Fruit fly (Drosophila melanogaster) whole organism, prepupa: ENCODE results near the gene CG3597.

Experiments used
- CG10631 ChIP-seq: fragments of 200-800 bp; sonication (Bioruptor generic); optimal IDR thresholded peaks from 2 replicates; lab custom pipeline; 2016; ENCODE audit warnings: missing biosample characterization, missing genetic modification characterization
- CG10669 ChIP-seq: fragments of 200-800 bp; sonication (Bioruptor generic); optimal IDR thresholded peaks from 3 replicates; lab custom pipeline; 2018; ENCODE audit warnings: missing biosample characterization, mild to moderate bottlenecking, missing genetic modification characterization, moderate library complexity
- CG11294 ChIP-seq: fragments of 200-800 bp; sonication (Bioruptor generic); IDR thresholded peaks from 2 replicates; pipeline ENCODE4 v1.3.6; 2022; ENCODE audit warnings: missing biosample characterization, missing genetic modification characterization
- CG11762 ChIP-seq: fragments of 200-800 bp; sonication (Bioruptor generic); optimal IDR thresholded peaks from 3 replicates; lab custom pipeline; 2016; ENCODE audit warnings: missing biosample characterization, missing genetic modification characterization; ENCODE audit not compliant: insufficient read depth
- CG11902 ChIP-seq: fragments of 200-800 bp; sonication (Bioruptor generic); optimal IDR thresholded peaks from 3 replicates; lab custom pipeline; 2016; ENCODE audit warnings: missing biosample characterization, missing genetic modification characterization
- CG15336 ChIP-seq: fragments of 200-800 bp; sonication (Bioruptor generic); IDR thresholded peaks from 2 replicates; pipeline ENCODE4 v1.3.6; 2022; ENCODE audit warnings: missing biosample characterization, missing genetic modification characterization
- CG1621 ChIP-seq: fragments of 200-800 bp; sonication (Bioruptor generic); optimal IDR thresholded peaks from 3 replicates; lab custom pipeline; 2018; ENCODE audit warnings: missing biosample characterization, mild to moderate bottlenecking, missing genetic modification characterization
- CG3032 ChIP-seq: fragments of 200-800 bp; optimal IDR thresholded peaks from 2 replicates; lab custom pipeline; 2019; ENCODE audit warnings: missing biosample characterization, mild to moderate bottlenecking, missing genetic modification characterization, moderate library complexity
- CG31627 ChIP-seq: fragments of 200-800 bp; sonication (Bioruptor generic); optimal IDR thresholded peaks from 3 replicates; lab custom pipeline; 2016; ENCODE audit warnings: missing biosample characterization, missing genetic modification characterization
- CG32006 ChIP-seq: fragments of 200-800 bp; sonication (Bioruptor generic); optimal IDR thresholded peaks from 3 replicates; lab custom pipeline; 2017; ENCODE audit warnings: missing biosample characterization, mild to moderate bottlenecking, missing genetic modification characterization
- CG3919 ChIP-seq: fragments of 200-800 bp; sonication (Bioruptor generic); optimal IDR thresholded peaks from 3 replicates; lab custom pipeline; 2016; ENCODE audit warnings: missing biosample characterization, missing genetic modification characterization
- CG6163 ChIP-seq: fragments of 200-800 bp; sonication (Bioruptor generic); IDR thresholded peaks from 3 replicates; pipeline ENCODE4 v1.3.6; 2022; ENCODE audit warnings: missing biosample characterization, missing genetic modification characterization
- CG6792 ChIP-seq: fragments of 200-800 bp; sonication (Bioruptor generic); optimal IDR thresholded peaks from 3 replicates; lab custom pipeline; 2016; ENCODE audit warnings: missing biosample characterization, missing genetic modification characterization
- CG6808 ChIP-seq: fragments of 200-800 bp; sonication (Bioruptor generic); optimal IDR thresholded peaks from 3 replicates; lab custom pipeline; 2017; ENCODE audit warnings: missing biosample characterization, missing genetic modification characterization, mild to moderate bottlenecking, moderate library complexity, missing genetic modification reagents
- CG7368 ChIP-seq: fragments of 200-800 bp; sonication (Bioruptor generic); optimal IDR thresholded peaks from 3 replicates; lab custom pipeline; 2016; ENCODE audit warnings: missing biosample characterization, missing genetic modification characterization
- CG8119 ChIP-seq: fragments of 200-800 bp; sonication (Bioruptor generic); IDR thresholded peaks from 3 replicates; pipeline ENCODE4 v1.3.6; 2022; ENCODE audit warnings: missing biosample characterization, missing genetic modification characterization
- CG9139 ChIP-seq: fragments of 200-800 bp; sonication (Bioruptor generic); optimal IDR thresholded peaks from 3 replicates; lab custom pipeline; 2017; ENCODE audit warnings: missing biosample characterization, mild to moderate bottlenecking, missing genetic modification characterization
- Eip75B ChIP-seq: fragments of 200-800 bp; sonication (Bioruptor generic); optimal IDR thresholded peaks from 3 replicates; lab custom pipeline; 2016; ENCODE audit warnings: missing biosample characterization, missing genetic modification characterization
- Eip78C ChIP-seq: fragments of 200-800 bp; sonication (Bioruptor generic); peaks from one replicate; lab custom pipeline; 2016; ENCODE audit warnings: missing biosample characterization, missing genetic modification characterization
- Eip93F ChIP-seq: fragments of 200-800 bp; sonication (Bioruptor generic); optimal IDR thresholded peaks from 2 replicates; lab custom pipeline; 2016; ENCODE audit warnings: missing biosample characterization, mild to moderate bottlenecking, missing genetic modification characterization
- Gug ChIP-seq: fragments of 200-800 bp; sonication (Bioruptor generic); IDR thresholded peaks from 2 replicates; pipeline ENCODE4 v1.3.6; 2022; ENCODE audit warnings: missing biosample characterization, missing genetic modification characterization
- Hr38 ChIP-seq: sonication (Bioruptor generic); optimal IDR thresholded peaks from 2 replicates; lab custom pipeline; 2016; ENCODE audit warnings: missing biosample characterization, missing genetic modification characterization
- Hr39 ChIP-seq: fragments of 200-800 bp; sonication (Bioruptor generic); optimal IDR thresholded peaks from 2 replicates; lab custom pipeline; 2016; ENCODE audit warnings: missing biosample characterization, missing genetic modification characterization
- Hr4 ChIP-seq: fragments of 200-800 bp; sonication (Bioruptor generic); optimal IDR thresholded peaks from 3 replicates; lab custom pipeline; 2016; ENCODE audit warnings: missing biosample characterization, missing genetic modification characterization
- Smox ChIP-seq: fragments of 200-800 bp; sonication (Bioruptor generic); optimal IDR thresholded peaks from 3 replicates; lab custom pipeline; 2016; ENCODE audit warnings: missing biosample characterization, missing genetic modification characterization
- Sox102F ChIP-seq: fragments of 200-800 bp; sonication (Bioruptor generic); optimal IDR thresholded peaks from 2 replicates; lab custom pipeline; 2016; ENCODE audit warnings: missing biosample characterization, mild to moderate bottlenecking, missing genetic modification characterization
- Sox14 ChIP-seq: fragments of 200-800 bp; sonication (Bioruptor generic); optimal IDR thresholded peaks from 3 replicates; lab custom pipeline; 2016; ENCODE audit warnings: missing biosample characterization, missing genetic modification characterization
- Sox15 ChIP-seq: fragments of 200-800 bp; sonication (Bioruptor generic); optimal IDR thresholded peaks from 3 replicates; lab custom pipeline; 2016; ENCODE audit warnings: missing biosample characterization, missing genetic modification characterization
- achi ChIP-seq: fragments of 200-800 bp; sonication (Bioruptor generic); optimal IDR thresholded peaks from 3 replicates; lab custom pipeline; 2016; ENCODE audit warnings: missing biosample characterization, missing genetic modification characterization
- acj6 ChIP-seq: fragments of 200-800 bp; sonication (Bioruptor generic); optimal IDR thresholded peaks from 3 replicates; lab custom pipeline; 2016; ENCODE audit warnings: missing biosample characterization, missing genetic modification characterization
- cyc ChIP-seq: fragments of 200-800 bp; sonication (Bioruptor generic); optimal IDR thresholded peaks from 3 replicates; lab custom pipeline; 2016; ENCODE audit warnings: missing biosample characterization, missing genetic modification characterization
- fd59A ChIP-seq: fragments of 200-800 bp; sonication (Bioruptor generic); optimal IDR thresholded peaks from 2 replicates; lab custom pipeline; 2017; ENCODE audit warnings: missing biosample characterization, mild to moderate bottlenecking, missing genetic modification characterization, missing genetic modification reagents
- fd85E ChIP-seq: fragments of 200-800 bp; sonication (Bioruptor generic); optimal IDR thresholded peaks from 3 replicates; lab custom pipeline; 2016; ENCODE audit warnings: missing biosample characterization, missing genetic modification characterization
- fkh ChIP-seq: fragments of 200-800 bp; sonication (Bioruptor generic); optimal IDR thresholded peaks from 3 replicates; lab custom pipeline; 2017; ENCODE audit warnings: missing biosample characterization, mild to moderate bottlenecking, missing genetic modification characterization, moderate library complexity
- lz ChIP-seq: fragments of 200-800 bp; sonication (Bioruptor generic); optimal IDR thresholded peaks from 3 replicates; lab custom pipeline; 2016; ENCODE audit warnings: missing biosample characterization, missing genetic modification characterization
- net ChIP-seq: fragments of 200-800 bp; sonication (Bioruptor generic); optimal IDR thresholded peaks from 3 replicates; lab custom pipeline; 2016; ENCODE audit warnings: missing biosample characterization, missing genetic modification characterization
- salr ChIP-seq, 2 experiments: fragments of 200-800 bp; sonication (Bioruptor generic); optimal IDR thresholded peaks; 3 replicates each; lab custom pipeline; 2016 to 2018; ENCODE audit warnings: missing biosample characterization in 2 of 2, missing genetic modification characterization in 2 of 2, mild to moderate bottlenecking in 1 of 2
- ss ChIP-seq, 2 experiments: fragments of 200-800 bp; sonication (Bioruptor generic); optimal IDR thresholded peaks; 2 replicates in 1 of 2; 3 replicates in 1 of 2; lab custom pipeline; 2017 to 2018; ENCODE audit warnings: mild to moderate bottlenecking in 2 of 2, missing biosample characterization in 2 of 2, missing genetic modification characterization in 2 of 2, moderate library complexity in 1 of 2
- svp ChIP-seq: fragments of 200-800 bp; sonication (Bioruptor generic); peaks from one replicate; lab custom pipeline; 2016; ENCODE audit warnings: missing biosample characterization, missing genetic modification characterization

Gene CG3597

dm6 chr2L:2380805-2381204 is 9.5 kb upstream of the CG3597 start, which contains the start of gene Eogt (continued):
- TF ChIP-seq Sox14 (GFP tag; lab: Kevin White, UChicago) (peak; percentile 94), CG8119 (GFP tag; lab: Robert Waterston, UW) (peak; percentile 96), Sox15 (peak; percentile 96), CG10631 (peak; percentile 95), CG31627 (peak; percentile 93), Eip93F (GFP tag; lab: Kevin White, UChicago) (peak; percentile 83), ss (GFP tag; optimal IDR thresholded peaks at IDR 0.05; lab: Kevin White, UChicago) (peak in 1 of 2 experiments; percentile 92), Smox (GFP tag; lab: Kevin White, UChicago) (peak; percentile 92), Hr39 (GFP tag; lab: Kevin White, UChicago) (peak; percentile 90), CG11294 (GFP tag; lab: Robert Waterston, UW) (peak; percentile 96), CG11762 (GFP tag; lab: Kevin White, UChicago) (peak; percentile 65), fkh (peak; percentile 46), Eip75B (GFP tag; lab: Kevin White, UChicago) (peak; percentile 89), CG11902 (GFP tag; lab: Kevin White, UChicago) (peak; percentile 93), CG7368 (GFP tag; lab: Kevin White, UChicago) (peak; percentile 84), svp (GFP tag; lab: Kevin White, UChicago) (peak; percentile 97), CG9139 (GFP tag; lab: Kevin White, UChicago) (peak; percentile 80), cyc (GFP tag; lab: Kevin White, UChicago) (peak; percentile 91), Hr38 (no peak), net (GFP tag; lab: Kevin White, UChicago) (peak; percentile 89), Hr4 (GFP tag; lab: Kevin White, UChicago) (peak; percentile 93), Eip78C (GFP tag; lab: Kevin White, UChicago) (peak; percentile 98), CG3919 (GFP tag; lab: Kevin White, UChicago) (peak; percentile 91), fd85E (GFP tag; lab: Kevin White, UChicago) (peak; percentile 43), CG1621 (tag; lab: Kevin White, UChicago) (peak; percentile 97), Gug (GFP tag; lab: Robert Waterston, UW) (peak; percentile 95), CG6163 (GFP tag; lab: Robert Waterston, UW) (peak; percentile 98), salr (GFP tag; optimal IDR thresholded peaks at IDR 0.05; lab: Kevin White, UChicago) (peak; percentile 84 to 96), acj6 (GFP tag; lab: Kevin White, UChicago) (peak; percentile 95), CG10669 (GFP tag; lab: Kevin White, UChicago) (peak; percentile 94), fd59A (GFP tag; lab: Kevin White, UChicago) (peak; percentile 94), Sox102F (peak; percentile 88), achi (GFP tag; lab: Kevin White, UChicago) (peak; percentile 90), CG32006 (GFP tag; lab: Kevin White, UChicago) (peak; percentile 95), lz (GFP tag; lab: Kevin White, UChicago) (peak; percentile 95), CG6792 (peak; percentile 93), CG6808 (GFP tag; lab: Kevin White, UChicago) (peak; percentile 88), CG3032 (tag; lab: Kevin White, UChicago) (peak; percentile 98), CG15336 (GFP tag; lab: Robert Waterston, UW) (peak; percentile 96)

dm6 chr2L:2376418-2376702 is 5.0 kb upstream of the CG3597 start:
- 0 out of 3 replicates have a peak, but pooled peaks have one; percentile 24 for TF ChIP-seq CG8119 (GFP tag; lab: Robert Waterston, UW)
- no peak for TF ChIP-seq CG15336 (GFP tag; lab: Robert Waterston, UW)
